Worm (Caenorhabditis elegans) whole organism, early embryonic: Measurements from ENCODE around the gene wdfy-2.

Source experiments
- B0310.2 ChIP-seq: sonication (generic microtip); optimal IDR thresholded peaks from 2 replicates; lab custom pipeline; 2016; ENCODE audit warnings: mild to moderate bottlenecking, missing genetic modification characterization, missing compliant biosample characterization
- F13C5.2 ChIP-seq: sonication (generic microtip); optimal IDR thresholded peaks from 2 replicates; lab custom pipeline; 2017; ENCODE audit warnings: mild to moderate bottlenecking, missing genetic modification characterization, inconsistent platforms, missing compliant biosample characterization
- aly-1 ChIP-seq: sonication (generic microtip); optimal IDR thresholded peaks from 2 replicates; lab custom pipeline; 2016; ENCODE audit warnings: missing genetic modification characterization, missing compliant biosample characterization
- ama-1 ChIP-seq: fragments of 150-350 bp; optimal IDR thresholded peaks from 2 replicates; lab custom pipeline; 2014
- ceh-13 ChIP-seq: fragments of 200-800 bp; sonication (Bioruptor generic); optimal IDR thresholded peaks from 2 replicates; lab custom pipeline; 2018; ENCODE audit warnings: mild to moderate bottlenecking, missing genetic modification characterization, missing compliant biosample characterization
- ceh-36 ChIP-seq: sonication (generic microtip); optimal IDR thresholded peaks from 2 replicates; lab custom pipeline; 2016; ENCODE audit warnings: missing genetic modification characterization, inconsistent platforms, missing compliant biosample characterization
- ets-7 ChIP-seq: sonication (generic microtip); optimal IDR thresholded peaks from 2 replicates; lab custom pipeline; 2016; ENCODE audit warnings: missing genotype, missing genetic modification characterization, missing compliant biosample characterization
- flt-1 ChIP-seq: fragments of 200-800 bp; sonication (Bioruptor generic); IDR thresholded peaks from 2 replicates; pipeline ENCODE4 v1.3.6; 2022; ENCODE audit warnings: missing genetic modification characterization, missing compliant biosample characterization
- hmbx-1 ChIP-seq: sonication (generic microtip); optimal IDR thresholded peaks from 2 replicates; lab custom pipeline; 2016; ENCODE audit warnings: mild to moderate bottlenecking, missing genetic modification characterization, missing compliant biosample characterization
- hmg-4 ChIP-seq: fragments of 200-800 bp; sonication (Bioruptor generic); optimal IDR thresholded peaks from 2 replicates; lab custom pipeline; 2018; ENCODE audit warnings: mild to moderate bottlenecking, missing genetic modification characterization, missing compliant biosample characterization
- hnd-1 ChIP-seq: sonication (generic microtip); optimal IDR thresholded peaks from 2 replicates; lab custom pipeline; 2016; ENCODE audit warnings: missing genetic modification characterization, missing compliant biosample characterization
- pes-1 ChIP-seq: fragments of 200-800 bp; sonication (Bioruptor generic); IDR thresholded peaks from 2 replicates; pipeline ENCODE4 v1.3.6; 2022; ENCODE audit warnings: missing genetic modification reagents, missing genetic modification characterization, missing compliant biosample characterization
- scrt-1 ChIP-seq: fragments of 200-800 bp; sonication (Bioruptor generic); IDR thresholded peaks from 2 replicates; pipeline ENCODE4 v1.3.6; 2022; ENCODE audit warnings: missing genetic modification characterization, missing compliant biosample characterization
- sea-1 ChIP-seq: fragments of 200-800 bp; sonication (Bioruptor generic); conservative IDR thresholded peaks from 2 replicates; pipeline ENCODE4 v1.3.6; 2022; ENCODE audit warnings: missing genetic modification characterization, missing compliant biosample characterization
- tbx-11 ChIP-seq: fragments of 200-800 bp; sonication (Bioruptor generic); IDR thresholded peaks from 2 replicates; pipeline ENCODE4 v1.3.6; 2022; ENCODE audit warnings: missing genetic modification characterization, missing compliant biosample characterization
- tbx-37 ChIP-seq: fragments of 200-800 bp; sonication (Bioruptor generic); conservative IDR thresholded peaks from 2 replicates; pipeline ENCODE4 v1.3.6; 2022; ENCODE audit warnings: missing genetic modification reagents, missing genetic modification characterization, missing compliant biosample characterization
- tra-4 ChIP-seq: sonication (generic microtip); optimal IDR thresholded peaks from 2 replicates; lab custom pipeline; 2017; ENCODE audit warnings: missing genetic modification characterization, missing compliant biosample characterization

wdfy-2 gene

DNA sequence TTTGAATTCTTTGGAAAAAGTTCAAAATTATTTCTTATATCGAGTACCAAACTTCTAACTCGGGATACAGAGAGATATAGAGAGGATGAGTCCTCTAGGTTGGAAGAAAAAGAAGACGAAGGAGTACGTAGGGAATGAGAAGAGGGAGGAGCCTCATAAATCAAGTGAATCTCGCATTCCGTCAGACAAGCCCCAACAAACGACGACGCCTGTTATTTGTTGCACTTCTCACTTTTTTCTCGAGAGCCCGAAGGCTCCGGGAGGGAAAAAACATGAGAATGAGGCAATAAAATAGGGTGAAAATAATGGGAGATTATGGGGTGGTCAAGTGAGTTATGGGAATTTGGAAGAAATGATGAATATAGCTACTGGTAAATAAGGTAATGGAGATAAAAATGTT lies 20.0 kb upstream of the wdfy-2 start:
- no peak for TF ChIP-seq ceh-36 (tag; lab: Kevin White, UChicago)
- no peak for TF ChIP-seq flt-1 (GFP tag; lab: Robert Waterston, UW)
- TF ChIP-seq scrt-1, result no peak
- TF ChIP-seq B0310.2 (tag; lab: Kevin White, UChicago), result no peak
- no peak for TF ChIP-seq sea-1 (GFP tag; lab: Robert Waterston, UW)
- no peak for TF ChIP-seq hnd-1 (tag; lab: Kevin White, UChicago)
- no peak for TF ChIP-seq F13C5.2 (tag; lab: Kevin White, UChicago)
- no peak for TF ChIP-seq hmg-4
- no peak for TF ChIP-seq ceh-13 (GFP tag; lab: Kevin White, UChicago)
- TF ChIP-seq pes-1 (GFP tag; lab: Robert Waterston, UW), result no peak
- no peak for TF ChIP-seq ets-7 (tag; lab: Kevin White, UChicago)

- peak; percentile 6 for TF ChIP-seq hmbx-1
- TF ChIP-seq ama-1 (lab: Kevin White, UChicago), result no peak
- TF ChIP-seq ceh-36 (tag; lab: Kevin White, UChicago), result no peak
- no peak for TF ChIP-seq aly-1 (tag; lab: Kevin White, UChicago)
- no peak for TF ChIP-seq B0310.2 (tag; lab: Kevin White, UChicago)
Measured at ce11 chrII:9301065-9301464, 18.6 kb upstream of the wdfy-2 start.

DNA sequence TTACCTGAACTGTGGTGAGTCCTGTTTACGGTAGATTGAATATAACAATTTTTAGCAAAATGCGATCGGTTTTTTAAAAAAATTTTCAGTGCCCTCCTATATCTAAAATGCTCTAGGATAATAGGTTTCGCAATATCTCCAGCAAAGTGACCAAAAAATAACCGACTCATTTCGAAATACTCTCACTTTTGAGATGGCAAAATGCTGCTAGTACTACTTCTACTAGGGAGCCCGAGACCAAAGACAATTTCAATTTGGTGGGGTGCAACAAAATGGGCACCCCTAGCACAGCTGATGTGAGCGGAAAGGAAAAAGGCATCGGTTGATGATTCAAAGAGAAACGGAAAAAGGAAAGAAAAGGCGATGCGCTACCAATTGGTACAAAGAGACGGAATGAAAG lies 16.1 kb upstream of the wdfy-2 start:
- TF ChIP-seq pes-1 (GFP tag; lab: Robert Waterston, UW) (no peak), scrt-1 (no peak), B0310.2 (tag; lab: Kevin White, UChicago) (no peak), sea-1 (GFP tag; lab: Robert Waterston, UW) (no peak), ceh-13 (GFP tag; lab: Kevin White, UChicago) (no peak), tra-4 (tag; lab: Kevin White, UChicago) (no peak), flt-1 (GFP tag; lab: Robert Waterston, UW) (no peak), aly-1 (tag; lab: Kevin White, UChicago) (no peak), hmg-4 (no peak), ama-1 (lab: Kevin White, UChicago) (no peak)

DNA sequence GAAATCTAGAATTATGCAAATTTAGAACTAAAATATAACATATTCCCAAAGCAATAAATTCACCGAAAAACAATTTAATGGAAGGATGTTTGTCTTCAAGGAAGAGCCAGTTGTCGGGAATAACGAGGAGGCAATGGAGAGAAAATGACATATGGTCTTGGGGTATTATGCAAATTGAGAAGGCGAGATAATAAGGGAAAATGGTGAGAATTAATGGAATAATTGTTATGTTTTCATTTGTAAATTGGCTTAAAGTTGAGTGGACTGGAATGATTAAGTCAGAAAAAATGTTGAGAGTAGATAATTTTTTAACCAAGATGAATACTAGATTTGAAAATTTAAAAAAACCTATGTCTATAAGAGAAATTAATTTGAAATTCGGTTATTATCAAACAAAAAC lies 14.8 kb upstream of the wdfy-2 start:
- TF ChIP-seq scrt-1 (no peak), tbx-11 (GFP tag; lab: Robert Waterston, UW) (no peak), ceh-13 (GFP tag; lab: Kevin White, UChicago) (no peak), B0310.2 (tag; lab: Kevin White, UChicago) (no peak), sea-1 (GFP tag; lab: Robert Waterston, UW) (no peak), pes-1 (GFP tag; lab: Robert Waterston, UW) (no peak), ets-7 (tag; lab: Kevin White, UChicago) (no peak), tra-4 (tag; lab: Kevin White, UChicago) (no peak), hnd-1 (tag; lab: Kevin White, UChicago) (no peak), aly-1 (tag; lab: Kevin White, UChicago) (no peak)

- TF ChIP-seq flt-1 (GFP tag; lab: Robert Waterston, UW) (no peak), tra-4 (tag; lab: Kevin White, UChicago) (no peak), ama-1 (lab: Kevin White, UChicago) (no peak), pes-1 (GFP tag; lab: Robert Waterston, UW) (no peak), ceh-13 (GFP tag; lab: Kevin White, UChicago) (no peak), B0310.2 (tag; lab: Kevin White, UChicago) (no peak), hnd-1 (tag; lab: Kevin White, UChicago) (no peak), tbx-37 (no peak), F13C5.2 (tag; lab: Kevin White, UChicago) (no peak), ceh-36 (tag; lab: Kevin White, UChicago) (no peak), hmbx-1 (no peak), aly-1 (tag; lab: Kevin White, UChicago) (no peak), ets-7 (tag; lab: Kevin White, UChicago) (no peak), sea-1 (GFP tag; lab: Robert Waterston, UW) (no peak), tbx-11 (GFP tag; lab: Robert Waterston, UW) (no peak), hmg-4 (no peak)
Measured at ce11 chrII:9305575-9305974, 14.1 kb upstream of the wdfy-2 start.

DNA sequence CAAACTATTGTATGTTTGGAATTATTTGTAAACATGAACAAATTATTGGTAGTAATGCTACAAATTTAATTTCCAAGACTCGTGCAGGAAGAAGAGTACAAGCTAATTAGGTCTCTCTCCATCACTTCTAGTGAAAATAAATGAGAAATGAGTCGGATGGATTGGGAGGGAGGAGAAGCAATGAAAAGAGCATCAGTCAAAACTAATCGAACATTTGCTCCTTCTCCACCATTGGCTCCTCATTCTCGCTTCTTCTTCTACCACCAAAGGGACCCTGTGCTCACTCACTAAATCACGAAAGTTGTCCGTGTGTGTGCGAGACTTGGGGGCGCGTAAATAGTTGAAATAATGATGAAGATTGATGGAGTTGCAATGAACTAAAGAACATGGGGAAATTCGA lies 12.8 kb upstream of the wdfy-2 start:
- TF ChIP-seq tbx-37 (no peak), tbx-11 (GFP tag; lab: Robert Waterston, UW) (no peak), ets-7 (tag; lab: Kevin White, UChicago) (no peak), hmbx-1 (no peak), ceh-36 (tag; lab: Kevin White, UChicago) (no peak), hnd-1 (tag; lab: Kevin White, UChicago) (no peak), F13C5.2 (tag; lab: Kevin White, UChicago) (no peak), aly-1 (tag; lab: Kevin White, UChicago) (no peak), pes-1 (GFP tag; lab: Robert Waterston, UW) (no peak), sea-1 (GFP tag; lab: Robert Waterston, UW) (no peak), flt-1 (GFP tag; lab: Robert Waterston, UW) (no peak), hmg-4 (no peak), scrt-1 (no peak), tra-4 (tag; lab: Kevin White, UChicago) (no peak), ceh-13 (GFP tag; lab: Kevin White, UChicago) (no peak), ama-1 (lab: Kevin White, UChicago) (no peak), B0310.2 (tag; lab: Kevin White, UChicago) (no peak)

DNA sequence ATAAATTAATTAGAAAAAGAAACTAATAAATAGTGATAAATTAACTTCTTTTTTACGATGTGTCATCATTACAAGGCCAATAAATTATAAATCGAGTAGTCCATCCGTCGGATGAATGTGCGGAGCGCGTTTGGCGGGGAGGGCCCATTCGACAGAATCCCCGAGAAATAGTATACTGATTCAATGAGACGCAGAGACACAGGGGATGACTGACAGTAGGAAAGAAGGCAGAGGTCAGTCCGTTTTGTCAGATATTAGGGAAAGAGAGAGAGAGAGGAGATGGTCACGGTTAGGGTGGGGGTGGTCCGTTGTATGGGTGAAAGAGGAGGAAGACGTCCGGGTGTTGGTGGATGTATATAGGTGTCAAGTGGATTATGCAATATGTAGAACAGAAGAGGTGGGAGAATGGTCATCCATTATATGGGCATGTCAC lies 11.0 kb upstream of the wdfy-2 start:
- TF ChIP-seq ets-7 (tag; lab: Kevin White, UChicago) (peak; percentile 48), flt-1 (GFP tag; lab: Robert Waterston, UW) (peak; percentile 26; the same call in 1 of the 2 replicates), ama-1 (lab: Kevin White, UChicago) (no peak), tra-4 (tag; lab: Kevin White, UChicago) (no peak), hnd-1 (tag; lab: Kevin White, UChicago) (no peak), hmbx-1 (no peak), ceh-13 (GFP tag; lab: Kevin White, UChicago) (no peak), tbx-11 (GFP tag; lab: Robert Waterston, UW) (no peak), aly-1 (tag; lab: Kevin White, UChicago) (no peak), hmg-4 (peak; percentile 74), B0310.2 (tag; lab: Kevin White, UChicago) (peak; percentile 14), ceh-36 (tag; lab: Kevin White, UChicago) (no peak), pes-1 (GFP tag; lab: Robert Waterston, UW) (no peak; the same call in 1 of the 2 replicates), F13C5.2 (tag; lab: Kevin White, UChicago) (peak; percentile 80), tbx-37 (no peak), scrt-1 (no peak), sea-1 (GFP tag; lab: Robert Waterston, UW) (peak; percentile 53; the same call in 1 of the 2 replicates)
